Worm (Caenorhabditis elegans) whole organism, L3 larva: ENCODE measurements around the gene mans-4.

Experiments used
- R02D3.7 ChIP-seq: fragments of 150-350 bp; optimal IDR thresholded peaks from 2 replicates; lab custom pipeline; 2014; ENCODE audit warnings: missing biosample characterization, missing genetic modification characterization
- ZK546.5 ChIP-seq: sonication (generic microtip); optimal IDR thresholded peaks from 2 replicates; lab custom pipeline; 2017; ENCODE audit warnings: missing biosample characterization, missing genetic modification characterization
- aly-2 ChIP-seq: fragments of 150-350 bp; optimal IDR thresholded peaks from 2 replicates; lab custom pipeline; 2014; ENCODE audit warnings: missing biosample characterization, missing genetic modification characterization
- ceh-16 ChIP-seq: sonication (generic microtip); optimal IDR thresholded peaks from 2 replicates; lab custom pipeline; 2017; ENCODE audit warnings: missing biosample characterization, missing genetic modification characterization
- ceh-28 ChIP-seq: fragments of 150-350 bp; optimal IDR thresholded peaks from 2 replicates; lab custom pipeline; 2014; ENCODE audit warnings: missing biosample characterization, missing genetic modification reagents, missing genetic modification characterization
- ceh-82 ChIP-seq: fragments of 150-350 bp; optimal IDR thresholded peaks from 2 replicates; lab custom pipeline; 2014; ENCODE audit warnings: missing biosample characterization, missing genetic modification characterization
- daf-12 ChIP-seq: fragments of 150-350 bp; optimal IDR thresholded peaks from 2 replicates; lab custom pipeline; 2014; ENCODE audit warnings: missing biosample characterization, missing genetic modification reagents, missing genetic modification characterization
- egl-27 ChIP-seq: sonication (generic microtip); optimal IDR thresholded peaks from 4 replicates; lab custom pipeline; 2017; ENCODE audit warnings: missing biosample characterization, missing genetic modification reagents, missing genetic modification characterization
- egl-5 ChIP-seq: fragments of 150-350 bp; optimal IDR thresholded peaks from 2 replicates; lab custom pipeline; 2017; ENCODE audit warnings: missing biosample characterization, missing genetic modification reagents, missing genetic modification characterization, inconsistent platforms
- elt-1 ChIP-seq: fragments of 150-350 bp; optimal IDR thresholded peaks from 2 replicates; lab custom pipeline; 2014; ENCODE audit warnings: missing biosample characterization, missing genetic modification characterization
- elt-2 ChIP-seq: sonication (generic microtip); optimal IDR thresholded peaks from 2 replicates; lab custom pipeline; 2016; ENCODE audit warnings: missing genetic modification reagents, mild to moderate bottlenecking, missing genetic modification characterization, missing compliant biosample characterization
- hmg-11 ChIP-seq: sonication (generic microtip); optimal IDR thresholded peaks from 2 replicates; lab custom pipeline; 2016; ENCODE audit warnings: missing genetic modification characterization, missing compliant biosample characterization
- lin-15B ChIP-seq: fragments of 150-350 bp; optimal IDR thresholded peaks from 2 replicates; lab custom pipeline; 2014; ENCODE audit warnings: missing biosample characterization, missing genetic modification characterization
- lin-39 ChIP-seq: fragments of 150-350 bp; optimal IDR thresholded peaks from 2 replicates; lab custom pipeline; 2018; ENCODE audit warnings: missing biosample characterization, missing genetic modification reagents, missing genetic modification characterization
- lsy-12 ChIP-seq: sonication (generic microtip); optimal IDR thresholded peaks from 2 replicates; lab custom pipeline; 2016; ENCODE audit warnings: mild to moderate bottlenecking, missing genetic modification characterization, missing compliant biosample characterization
- nfya-1 ChIP-seq: sonication (generic microtip); optimal IDR thresholded peaks from 2 replicates; lab custom pipeline; 2017; ENCODE audit warnings: missing genetic modification characterization, mild to moderate bottlenecking, missing compliant biosample characterization, antibody characterized with exemption, moderate library complexity; ENCODE audit not compliant: insufficient read depth
- nhr-11 ChIP-seq: fragments of 150-350 bp; optimal IDR thresholded peaks from 2 replicates; lab custom pipeline; 2014; ENCODE audit warnings: missing biosample characterization, missing genetic modification characterization
- nhr-23 ChIP-seq: fragments of 150-350 bp; optimal IDR thresholded peaks from 2 replicates; lab custom pipeline; 2014; ENCODE audit warnings: missing biosample characterization, missing genetic modification reagents, missing genetic modification characterization
- nhr-25 ChIP-seq: sonication (generic microtip); optimal IDR thresholded peaks from 2 replicates; lab custom pipeline; 2017; ENCODE audit warnings: missing biosample characterization, missing genetic modification characterization
- nhr-28 ChIP-seq: fragments of 150-350 bp; optimal IDR thresholded peaks from 2 replicates; lab custom pipeline; 2014; ENCODE audit warnings: missing biosample characterization, missing genetic modification characterization
- nhr-77 ChIP-seq: fragments of 150-350 bp; optimal IDR thresholded peaks from 2 replicates; lab custom pipeline; 2014; ENCODE audit warnings: missing biosample characterization, missing genetic modification characterization
- pha-4 ChIP-seq: fragments of 150-350 bp; optimal IDR thresholded peaks from 2 replicates; lab custom pipeline; 2014; ENCODE audit warnings: missing biosample characterization, missing genetic modification reagents, missing genetic modification characterization
- skn-1 ChIP-seq: fragments of 150-350 bp; optimal IDR thresholded peaks from 2 replicates; lab custom pipeline; 2014; ENCODE audit warnings: missing biosample characterization, missing genetic modification characterization
- snpc-4 ChIP-seq: fragments of 150-350 bp; optimal IDR thresholded peaks from 2 replicates; lab custom pipeline; 2014; ENCODE audit warnings: missing biosample characterization, missing genetic modification characterization
- unc-39 ChIP-seq: sonication (generic microtip); optimal IDR thresholded peaks from 4 replicates; lab custom pipeline; 2017; ENCODE audit warnings: missing biosample characterization, missing genetic modification characterization
- unc-62 ChIP-seq: fragments of 150-350 bp; sonication (generic microtip); optimal IDR thresholded peaks from 4 replicates; lab custom pipeline; 2014; ENCODE audit warnings: missing biosample characterization, missing genetic modification reagents, missing genetic modification characterization
- zag-1 ChIP-seq: fragments of 150-350 bp; optimal IDR thresholded peaks from 2 replicates; lab custom pipeline; 2014; ENCODE audit warnings: missing biosample characterization, missing genetic modification characterization
- ztf-11 ChIP-seq: fragments of 150-350 bp; optimal IDR thresholded peaks from 2 replicates; lab custom pipeline; 2014; ENCODE audit warnings: missing biosample characterization, missing genetic modification characterization

mans-4 gene

DNA sequence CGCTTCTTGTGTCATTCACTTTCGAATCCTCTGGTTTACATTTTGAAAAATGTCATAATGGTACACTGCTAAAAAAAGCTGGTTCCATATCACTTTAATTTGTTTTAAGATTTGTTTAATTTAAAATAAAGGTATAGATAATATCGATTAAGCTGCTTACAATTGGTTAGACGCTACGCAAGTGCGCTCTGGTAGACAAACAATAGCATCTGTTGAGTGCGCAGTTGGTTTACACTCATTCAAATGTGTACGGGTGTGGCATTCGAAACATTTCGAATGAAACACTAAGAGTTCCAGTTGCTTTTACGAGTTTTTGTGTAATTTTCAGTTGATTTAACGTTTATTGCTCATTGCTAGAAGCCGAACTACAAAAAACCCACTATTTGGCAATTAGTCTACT lies 29.1 kb upstream of the mans-4 start:
- TF ChIP-seq unc-62 (GFP tag; lab: Kevin White, UChicago) (no peak), pha-4 (peak; percentile 85), nhr-77 (tag; lab: Kevin White, UChicago) (no peak), nhr-23 (tag; lab: Kevin White, UChicago) (peak; percentile 14), lin-15B (tag; lab: Kevin White, UChicago) (peak; percentile 69), hmg-11 (peak; percentile 68), egl-5 (peak; percentile 93), elt-2 (tag; lab: Kevin White, UChicago) (peak; percentile 15), nfya-1 (tag; lab: Kevin White, UChicago) (peak; percentile 58), ceh-16 (tag; lab: Kevin White, UChicago) (no peak), nhr-25 (tag; lab: Kevin White, UChicago) (peak; percentile 49), snpc-4 (tag; lab: Kevin White, UChicago) (peak; percentile 27), ceh-28 (tag; lab: Kevin White, UChicago) (peak; percentile 50), lin-39 (tag; lab: Kevin White, UChicago) (peak; percentile 71)

DNA sequence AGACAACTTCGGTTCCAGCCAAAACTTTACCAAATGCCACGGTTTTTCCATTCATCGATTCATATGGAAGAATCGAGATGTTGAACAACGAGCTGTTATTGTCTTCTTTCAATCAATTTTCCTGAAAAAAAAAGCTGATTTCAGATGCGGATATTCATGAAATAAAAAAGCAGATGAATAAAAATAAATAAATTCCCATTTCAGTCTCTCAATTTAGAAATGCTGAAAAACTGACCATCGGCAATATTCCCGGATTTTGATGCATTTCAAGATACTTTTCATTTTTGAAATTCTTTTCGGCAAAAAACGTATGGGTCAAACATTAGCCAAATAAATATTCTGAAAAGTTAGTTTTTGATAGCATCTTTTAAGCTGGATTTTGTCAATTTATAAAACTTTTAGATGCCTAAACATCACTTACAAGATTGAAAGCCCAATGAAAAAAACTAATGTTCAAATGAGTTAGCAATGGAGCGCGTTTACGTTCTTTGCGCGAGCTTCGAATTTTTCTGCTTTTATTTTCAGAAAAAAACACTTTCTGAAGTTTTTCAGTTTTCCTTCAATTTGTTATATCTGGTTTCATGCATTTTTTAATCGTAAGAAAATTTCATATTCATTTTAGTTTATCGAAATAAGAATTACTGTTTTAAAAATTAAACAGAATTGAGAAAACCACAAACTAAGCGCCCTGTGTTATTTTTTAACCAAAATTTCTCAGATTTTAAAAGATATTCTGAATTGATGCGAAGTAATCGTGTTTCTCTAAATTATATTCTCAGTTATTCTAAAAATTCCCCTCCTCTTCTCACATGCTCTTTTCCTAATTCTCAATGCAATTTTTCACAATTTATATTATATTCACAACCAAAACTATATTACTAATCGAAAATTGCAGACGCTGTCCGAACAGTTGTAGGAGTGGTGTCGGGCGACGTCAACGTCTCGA lies 26.0 kb upstream of the mans-4 start, which contains the start of the genes C01F6.14 and fem-3:
Gene C01F6.14, minus strand, starts transcription at position 51 of the 946 bp plus-strand sequence.
Gene fem-3, plus strand, starts transcription at position 896 of the 946 bp plus-strand sequence.
- peak; percentile 72 for TF ChIP-seq egl-5
- TF ChIP-seq lin-15B (tag; lab: Kevin White, UChicago): peak; percentile 46
- no peak for TF ChIP-seq ceh-82
- TF ChIP-seq ZK546.5: no peak
- TF ChIP-seq nhr-11 (tag; lab: Kevin White, UChicago): no peak
- no peak for TF ChIP-seq aly-2
- TF ChIP-seq nfya-1 (tag; lab: Kevin White, UChicago): peak; percentile 36
- TF ChIP-seq pha-4: peak; percentile 39

DNA sequence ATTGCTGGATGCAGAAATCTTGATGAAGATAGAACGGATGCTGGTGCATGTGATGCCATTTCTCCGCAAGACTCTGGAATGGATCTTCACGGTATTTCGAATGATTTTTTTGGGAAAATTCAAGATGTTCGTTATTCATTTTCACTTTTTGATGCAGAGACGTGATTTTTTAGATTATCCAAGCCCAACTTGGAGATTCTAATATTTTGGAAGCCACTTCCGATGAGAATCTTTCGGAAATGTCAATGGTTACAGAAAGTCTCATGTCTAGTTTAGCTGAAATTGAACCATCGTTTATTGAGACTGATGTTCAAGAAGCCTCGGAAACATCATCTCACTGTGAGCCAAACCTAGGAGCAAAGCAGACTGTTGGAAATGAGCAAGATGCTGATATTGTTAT lies 22.5 kb upstream of the mans-4 start:
- TF ChIP-seq lsy-12 (no peak), nhr-25 (tag; lab: Kevin White, UChicago) (no peak), daf-12 (tag; lab: Kevin White, UChicago) (no peak), R02D3.7 (no peak), egl-27 (tag; lab: Kevin White, UChicago) (no peak), nhr-23 (tag; lab: Kevin White, UChicago) (no peak), aly-2 (no peak), ceh-82 (no peak), skn-1 (no peak), unc-39 (tag; lab: Kevin White, UChicago) (no peak), lin-39 (tag; lab: Kevin White, UChicago) (no peak), elt-1 (no peak), unc-62 (GFP tag; lab: Kevin White, UChicago) (no peak)

DNA sequence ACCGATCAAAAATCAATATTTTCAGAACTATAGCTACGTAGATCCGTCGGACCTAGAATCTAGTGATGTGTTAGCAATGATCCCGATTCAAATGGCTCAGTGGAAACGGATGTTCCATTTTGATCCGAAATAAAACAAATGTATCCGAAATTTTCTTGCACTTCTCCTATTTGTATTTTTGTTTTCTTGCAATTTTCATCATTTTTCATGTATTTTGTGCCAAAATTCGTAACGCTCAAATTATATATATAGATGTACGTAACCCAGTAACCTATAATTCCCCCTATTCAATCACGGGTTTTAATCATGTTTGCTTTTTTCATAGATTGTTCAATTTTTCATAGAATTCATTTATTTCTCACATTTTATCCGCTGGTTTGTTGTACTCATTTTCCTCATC lies 20.6 kb upstream of the mans-4 start, which contains the start of gene gldi-10:
Gene gldi-10, plus strand, starts transcription at position 301 of the 400 bp plus-strand sequence.
- TF ChIP-seq nhr-28 (tag; lab: Kevin White, UChicago) (no peak), ceh-28 (tag; lab: Kevin White, UChicago) (no peak)

DNA sequence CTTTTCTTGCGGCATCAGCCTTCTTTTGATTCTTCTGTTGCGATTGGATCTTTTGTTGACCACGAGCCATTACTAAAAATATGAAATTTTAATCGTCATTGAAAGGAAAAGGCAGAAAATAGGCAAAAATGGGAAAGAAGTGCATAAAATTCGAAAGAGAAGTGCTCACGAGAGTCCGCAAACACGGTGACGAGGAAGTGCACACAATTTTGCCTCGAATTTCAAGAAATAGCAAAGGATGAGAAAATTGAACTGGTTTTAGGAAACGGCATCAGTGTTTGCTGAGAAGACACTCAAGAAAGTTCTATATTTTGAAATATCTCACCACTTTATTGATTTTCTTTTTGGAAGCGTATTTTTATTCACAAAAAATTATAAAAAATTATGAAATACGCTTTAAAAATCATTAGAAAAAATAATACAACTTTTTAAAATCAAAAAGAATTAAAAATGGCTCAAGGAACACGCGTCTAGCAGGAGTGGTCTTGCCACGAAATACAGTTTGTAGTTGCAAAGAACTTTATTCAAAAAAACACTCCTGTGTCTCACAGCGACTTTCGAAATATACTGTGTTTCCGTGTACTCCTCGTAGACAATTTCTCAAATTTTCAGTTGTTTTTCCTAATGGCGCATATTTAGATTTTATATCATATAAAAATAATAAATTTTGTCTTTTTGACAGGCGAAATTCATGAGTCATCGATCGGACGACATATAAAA lies 18.0 kb upstream of the mans-4 start, which contains the start of the genes znf-706 and cpna-3:
Gene znf-706, minus strand, starts transcription at position 72 of the 720 bp plus-strand sequence.
Gene cpna-3, plus strand, starts transcription at position 683 of the 720 bp plus-strand sequence.
- TF ChIP-seq pha-4: no peak
- peak; percentile 0 for TF ChIP-seq nhr-23 (tag; lab: Kevin White, UChicago)
- no peak for TF ChIP-seq ztf-11
- peak; percentile 5 for TF ChIP-seq elt-2 (tag; lab: Kevin White, UChicago)
- no peak for TF ChIP-seq ZK546.5
- TF ChIP-seq egl-5: no peak
- peak; percentile 15 for TF ChIP-seq hmg-11

DNA sequence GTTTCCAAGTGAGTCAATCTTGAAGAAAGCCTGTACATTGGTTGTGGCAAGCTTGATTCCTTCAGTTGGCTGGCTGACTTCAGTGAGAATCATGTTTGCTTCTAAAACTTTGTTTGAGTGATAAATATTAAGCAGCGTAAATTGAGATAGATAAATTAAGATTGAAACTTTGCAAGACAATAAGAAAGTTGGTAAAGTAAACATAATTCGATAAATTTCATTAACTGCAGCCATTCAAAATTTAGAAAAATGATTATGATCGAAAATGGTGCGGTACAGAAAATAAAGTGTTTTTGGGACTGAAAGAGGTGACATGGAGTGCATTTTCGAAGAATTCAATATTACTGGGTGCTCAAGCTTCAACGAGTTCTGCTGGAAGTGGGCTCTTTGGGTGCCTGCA lies 17.2 kb upstream of the mans-4 start, which contains the start of gene icln-1:
Gene icln-1, minus strand, starts transcription at position 101 of the 400 bp plus-strand sequence.
- no peak for TF ChIP-seq zag-1 (tag; lab: Kevin White, UChicago)
- no peak for TF ChIP-seq unc-62 (GFP tag; lab: Kevin White, UChicago)
- no peak for TF ChIP-seq aly-2
- no peak for TF ChIP-seq R02D3.7
- TF ChIP-seq elt-1: no peak
- TF ChIP-seq ceh-16 (tag; lab: Kevin White, UChicago): no peak
- no peak for TF ChIP-seq lin-39 (tag; lab: Kevin White, UChicago)
- TF ChIP-seq nhr-25 (tag; lab: Kevin White, UChicago): no peak
- no peak for TF ChIP-seq snpc-4 (tag; lab: Kevin White, UChicago)
- TF ChIP-seq pha-4: no peak
- TF ChIP-seq nhr-28 (tag; lab: Kevin White, UChicago): no peak
